Worm (Caenorhabditis elegans) whole organism, L3 larva: ENCODE measurements around the gene K11E4.1.

Experiments
- ZK546.5 ChIP-seq: sonication (generic microtip); optimal IDR thresholded peaks from 2 replicates; lab custom pipeline; 2017; ENCODE audit warnings: missing biosample characterization, missing genetic modification characterization
- aly-2 ChIP-seq: fragments of 150-350 bp; optimal IDR thresholded peaks from 2 replicates; lab custom pipeline; 2014; ENCODE audit warnings: missing biosample characterization, missing genetic modification characterization
- ama-1 ChIP-seq: fragments of 150-350 bp; optimal IDR thresholded peaks from 2 replicates; lab custom pipeline; 2018
- ceh-16 ChIP-seq: sonication (generic microtip); optimal IDR thresholded peaks from 2 replicates; lab custom pipeline; 2017; ENCODE audit warnings: missing biosample characterization, missing genetic modification characterization
- ceh-28 ChIP-seq: fragments of 150-350 bp; optimal IDR thresholded peaks from 2 replicates; lab custom pipeline; 2014; ENCODE audit warnings: missing biosample characterization, missing genetic modification reagents, missing genetic modification characterization
- ceh-82 ChIP-seq: fragments of 150-350 bp; optimal IDR thresholded peaks from 2 replicates; lab custom pipeline; 2014; ENCODE audit warnings: missing biosample characterization, missing genetic modification characterization
- ceh-9 ChIP-seq: sonication (generic microtip); optimal IDR thresholded peaks from 2 replicates; lab custom pipeline; 2018; ENCODE audit warnings: missing biosample characterization, missing genetic modification characterization
- daf-12 ChIP-seq: fragments of 150-350 bp; optimal IDR thresholded peaks from 2 replicates; lab custom pipeline; 2014; ENCODE audit warnings: missing biosample characterization, missing genetic modification reagents, missing genetic modification characterization
- egl-27 ChIP-seq: sonication (generic microtip); optimal IDR thresholded peaks from 4 replicates; lab custom pipeline; 2017; ENCODE audit warnings: missing biosample characterization, missing genetic modification reagents, missing genetic modification characterization
- egl-5 ChIP-seq: fragments of 150-350 bp; optimal IDR thresholded peaks from 2 replicates; lab custom pipeline; 2017; ENCODE audit warnings: missing biosample characterization, missing genetic modification reagents, missing genetic modification characterization, inconsistent platforms
- elt-1 ChIP-seq: fragments of 150-350 bp; optimal IDR thresholded peaks from 2 replicates; lab custom pipeline; 2014; ENCODE audit warnings: missing biosample characterization, missing genetic modification characterization
- elt-2 ChIP-seq: sonication (generic microtip); optimal IDR thresholded peaks from 2 replicates; lab custom pipeline; 2016; ENCODE audit warnings: missing genetic modification reagents, mild to moderate bottlenecking, missing genetic modification characterization, missing compliant biosample characterization
- elt-3 ChIP-seq, 3 experiments: fragments of 150-350 bp in 1 of 3; sonication (generic microtip) in 2 of 3; optimal IDR thresholded peaks; 2 replicates in 2 of 3; 4 replicates in 1 of 3; lab custom pipeline; 2014 to 2017; ENCODE audit warnings: missing biosample characterization in 3 of 3, missing genetic modification characterization in 3 of 3
- eor-1 ChIP-seq, 2 experiments: fragments of 150-350 bp; optimal IDR thresholded peaks; 2 replicates each; lab custom pipeline; 2014 to 2018; ENCODE audit warnings: missing biosample characterization in 2 of 2, missing genetic modification characterization in 2 of 2
- fkh-10 ChIP-seq: sonication (generic microtip); optimal IDR thresholded peaks from 2 replicates; lab custom pipeline; 2017; ENCODE audit warnings: missing biosample characterization, missing genetic modification reagents, missing genetic modification characterization
- fkh-2 ChIP-seq: fragments of 150-350 bp; optimal IDR thresholded peaks from 2 replicates; lab custom pipeline; 2014; ENCODE audit warnings: missing biosample characterization, missing genetic modification reagents, missing genetic modification characterization
- fos-1 ChIP-seq: fragments of 150-350 bp; optimal IDR thresholded peaks from 2 replicates; lab custom pipeline; 2014; ENCODE audit warnings: missing biosample characterization, missing genetic modification characterization
- hmg-11 ChIP-seq: sonication (generic microtip); optimal IDR thresholded peaks from 2 replicates; lab custom pipeline; 2016; ENCODE audit warnings: missing genetic modification characterization, missing compliant biosample characterization
- jun-1 ChIP-seq: fragments of 150-350 bp; optimal IDR thresholded peaks from 2 replicates; lab custom pipeline; 2014; ENCODE audit warnings: missing biosample characterization, missing genetic modification reagents, missing genetic modification characterization
- lin-39 ChIP-seq: fragments of 150-350 bp; optimal IDR thresholded peaks from 2 replicates; lab custom pipeline; 2018; ENCODE audit warnings: missing biosample characterization, missing genetic modification reagents, missing genetic modification characterization
- mdl-1 ChIP-seq: fragments of 150-350 bp; optimal IDR thresholded peaks from 2 replicates; lab custom pipeline; 2014; ENCODE audit warnings: missing biosample characterization, missing genetic modification characterization
- mml-1 ChIP-seq: fragments of 150-350 bp; sonication (generic microtip); optimal IDR thresholded peaks from 3 replicates; lab custom pipeline; 2014; ENCODE audit warnings: missing biosample characterization, missing genetic modification characterization
- nfya-1 ChIP-seq: sonication (generic microtip); optimal IDR thresholded peaks from 2 replicates; lab custom pipeline; 2017; ENCODE audit warnings: missing genetic modification characterization, mild to moderate bottlenecking, missing compliant biosample characterization, antibody characterized with exemption, moderate library complexity; ENCODE audit not compliant: insufficient read depth
- nhr-11 ChIP-seq: fragments of 150-350 bp; optimal IDR thresholded peaks from 2 replicates; lab custom pipeline; 2014; ENCODE audit warnings: missing biosample characterization, missing genetic modification characterization
- nhr-237 ChIP-seq: fragments of 150-350 bp; optimal IDR thresholded peaks from 2 replicates; lab custom pipeline; 2014; ENCODE audit warnings: missing biosample characterization, missing genetic modification characterization
- nhr-25 ChIP-seq: sonication (generic microtip); optimal IDR thresholded peaks from 2 replicates; lab custom pipeline; 2017; ENCODE audit warnings: missing biosample characterization, missing genetic modification characterization
- nhr-43 ChIP-seq: sonication (generic microtip); optimal IDR thresholded peaks from 2 replicates; lab custom pipeline; 2016; ENCODE audit warnings: mild to moderate bottlenecking, missing genetic modification characterization, missing compliant biosample characterization; ENCODE audit not compliant: poor library complexity, severe bottlenecking
- nhr-76 ChIP-seq: fragments of 150-350 bp; sonication (generic microtip); optimal IDR thresholded peaks from 5 replicates; lab custom pipeline; 2014; ENCODE audit warnings: missing biosample characterization, missing genetic modification characterization
- pha-4 ChIP-seq: fragments of 150-350 bp; optimal IDR thresholded peaks from 2 replicates; lab custom pipeline; 2014; ENCODE audit warnings: missing biosample characterization, missing genetic modification reagents, missing genetic modification characterization
- pqm-1 ChIP-seq: fragments of 150-350 bp; optimal IDR thresholded peaks from 2 replicates; lab custom pipeline; 2017; ENCODE audit warnings: missing biosample characterization, missing genetic modification characterization, inconsistent platforms
- snpc-4 ChIP-seq: fragments of 150-350 bp; optimal IDR thresholded peaks from 2 replicates; lab custom pipeline; 2014; ENCODE audit warnings: missing biosample characterization, missing genetic modification characterization
- tbx-2 ChIP-seq: sonication (generic microtip); optimal IDR thresholded peaks from 2 replicates; lab custom pipeline; 2016; ENCODE audit warnings: mild to moderate bottlenecking, missing genetic modification characterization, missing compliant biosample characterization
- unc-39 ChIP-seq: sonication (generic microtip); optimal IDR thresholded peaks from 4 replicates; lab custom pipeline; 2017; ENCODE audit warnings: missing biosample characterization, missing genetic modification characterization
- ztf-4 ChIP-seq: fragments of 150-350 bp; optimal IDR thresholded peaks from 2 replicates; lab custom pipeline; 2014; ENCODE audit warnings: missing biosample characterization, missing genetic modification characterization

Gene K11E4.1

ce11 chrX:13712992-13713391, 965 bp upstream of the K11E4.1 start:
- TF ChIP-seq unc-39 (tag; lab: Kevin White, UChicago) (no peak), egl-5 (peak; percentile 13)
- TF ChIP-seq, all 47 proteins: peak for 1

- TF ChIP-seq mml-1 (tag; lab: Kevin White, UChicago) (no peak), elt-2 (peak; percentile 11)
These were observed 753 bp downstream of the K11E4.1 start for ce11 chrX:13714710-13715109.

- TF ChIP-seq ZK546.5 (no peak), pqm-1 (peak; percentile 6), aly-2 (tag; lab: Kevin White, UChicago) (no peak), elt-2 (peak; percentile 38), nhr-43 (tag; lab: Kevin White, UChicago) (peak; percentile 45), nhr-11 (no peak), unc-39 (tag; lab: Kevin White, UChicago) (no peak), nhr-25 (tag; lab: Kevin White, UChicago) (no peak), ceh-16 (tag; lab: Kevin White, UChicago) (no peak), lin-39 (no peak), mml-1 (tag; lab: Kevin White, UChicago) (no peak), pha-4 (tag; lab: Kevin White, UChicago) (peak; percentile 8), fkh-2 (tag; lab: Kevin White, UChicago) (no peak), ama-1 (lab: Kevin White, UChicago) (no peak), jun-1 (no peak)
These were observed 2.4 kb downstream of the K11E4.1 start for ce11 chrX:13716313-13716712.

ce11 chrX:13717053-13717671, 3.2 kb downstream of the K11E4.1 start, which contains the start of gene shc-3:
Gene shc-3 (plus strand): TSS chrX:13717536.
- TF ChIP-seq elt-1 (tag; lab: Kevin White, UChicago), result no peak
- TF ChIP-seq eor-1 (tag; optimal IDR thresholded peaks at IDR 0.05; lab: Kevin White, UChicago), result no peak
- no peak for TF ChIP-seq tbx-2 (tag; lab: Kevin White, UChicago)
- peak; percentile 19 for TF ChIP-seq elt-2
- peak; percentile 10 for TF ChIP-seq pha-4 (tag; lab: Kevin White, UChicago)
- peak; percentile 2 for TF ChIP-seq nfya-1 (tag; lab: Kevin White, UChicago)
- no peak for TF ChIP-seq nhr-25 (tag; lab: Kevin White, UChicago)
- TF ChIP-seq pqm-1, result no peak

- no peak for TF ChIP-seq nhr-237 (tag; lab: Kevin White, UChicago)
- TF ChIP-seq unc-39 (tag; lab: Kevin White, UChicago), result no peak
- no peak for TF ChIP-seq jun-1
- TF ChIP-seq daf-12 (tag; lab: Kevin White, UChicago), result no peak
- TF ChIP-seq nfya-1 (tag; lab: Kevin White, UChicago), result no peak
- TF ChIP-seq ceh-16 (tag; lab: Kevin White, UChicago), result no peak
- no peak for TF ChIP-seq ama-1 (lab: Kevin White, UChicago)
- TF ChIP-seq ceh-82 (tag; lab: Kevin White, UChicago), result no peak
- no peak for TF ChIP-seq pqm-1
- no peak for TF ChIP-seq ceh-9 (tag; lab: Kevin White, UChicago)
- no peak for TF ChIP-seq ceh-28 (tag; lab: Kevin White, UChicago)
- TF ChIP-seq hmg-11, result no peak
- TF ChIP-seq mml-1 (tag; lab: Kevin White, UChicago), result no peak
- no peak for TF ChIP-seq elt-2
These were observed 8.9 kb downstream of the K11E4.1 start, which contains the start of gene poml-1 for ce11 chrX:13722821-13723220. Gene poml-1 (minus strand): TSS chrX:13722921.

ce11 chrX:13724364-13724763, 10.4 kb downstream of the K11E4.1 start, which contains the start of gene K11E4.6:
Gene K11E4.6 (plus strand): TSS chrX:13724664.
- TF ChIP-seq nhr-76 (tag; lab: Kevin White, UChicago), result no peak
- no peak for TF ChIP-seq unc-39 (tag; lab: Kevin White, UChicago)
- TF ChIP-seq fkh-10 (GFP tag; lab: Kevin White, UChicago), result no peak
- TF ChIP-seq fos-1 (tag; lab: Kevin White, UChicago), result no peak
- no peak for TF ChIP-seq daf-12 (tag; lab: Kevin White, UChicago)
- no peak for TF ChIP-seq egl-27
- no peak for TF ChIP-seq ztf-4 (tag; lab: Kevin White, UChicago)
- no peak for TF ChIP-seq tbx-2 (tag; lab: Kevin White, UChicago)
- TF ChIP-seq eor-1 (tag; optimal IDR thresholded peaks at IDR 0.05; lab: Kevin White, UChicago), result no peak
- TF ChIP-seq mdl-1, result no peak
- no peak for TF ChIP-seq elt-3 (tag; optimal IDR thresholded peaks at IDR 0.05; lab: Kevin White, UChicago)
- no peak for TF ChIP-seq snpc-4
- TF ChIP-seq fkh-2 (tag; lab: Kevin White, UChicago), result no peak
- no peak for TF ChIP-seq nhr-11
- TF ChIP-seq nfya-1 (tag; lab: Kevin White, UChicago), result no peak
- no peak for TF ChIP-seq nhr-43 (tag; lab: Kevin White, UChicago)
- no peak for TF ChIP-seq ZK546.5
- TF ChIP-seq jun-1, result no peak
